Worm (Caenorhabditis elegans): ENCODE measurements around the gene gab-1.

Gene gab-1

ce11 chrIII:12807726-12808125 lies 28.2 kb upstream of the gab-1 start, which contains the start of gene BE10.3:
Gene BE10.3, plus strand, starts transcription at chrIII:12808026.
- TF ChIP-seq nhr-90 (tag; optimal IDR thresholded peaks at IDR 0.05; ENCODE audit: poor library complexity) (no peak), unc-30 (tag; optimal IDR thresholded peaks at IDR 0.05) (no peak), snu-23 (GFP tag; optimal IDR thresholded peaks at IDR 0.05) (no peak), blmp-1 (tag; optimal IDR thresholded peaks at IDR 0.05) (no peak)

ce11 chrIII:12806712-12807111 lies 27.2 kb upstream of the gab-1 start, which contains the start of gene BE10.5:
Gene BE10.5, minus strand, starts transcription at chrIII:12806812.
- no peak for TF ChIP-seq ceh-88 (GFP tag; IDR thresholded peaks at IDR 0.05)
- no peak for TF ChIP-seq fos-1 (tag; optimal IDR thresholded peaks at IDR 0.05)
- no peak for TF ChIP-seq ceh-90 (tag; optimal IDR thresholded peaks at IDR 0.05)
- no peak for TF ChIP-seq nhr-11 (tag; optimal IDR thresholded peaks at IDR 0.05)

ce11 chrIII:12800529-12800928 lies 21.0 kb upstream of the gab-1 start:
- peak; percentile 100 for TF ChIP-seq blmp-1 (tag; optimal IDR thresholded peaks at IDR 0.05)
- peak; percentile 0 for TF ChIP-seq nhr-20 (tag; optimal IDR thresholded peaks at IDR 0.05)
- TF ChIP-seq tbx-2 (tag; optimal IDR thresholded peaks at IDR 0.05), result no peak
- no peak for TF ChIP-seq tlp-1 (tag; optimal IDR thresholded peaks at IDR 0.05)
- TF ChIP-seq nhr-85 (tag), result peak; percentile 62

ce11 chrIII:12798469-12798868 lies 18.9 kb upstream of the gab-1 start, which contains the start of gene agmo-1:
Gene agmo-1, minus strand, starts transcription at chrIII:12798569.
- TF ChIP-seq nhr-237 (tag; optimal IDR thresholded peaks at IDR 0.05), result no peak
- TF ChIP-seq dpl-1 (GFP tag; optimal IDR thresholded peaks at IDR 0.05), result no peak
- TF ChIP-seq blmp-1 (tag; optimal IDR thresholded peaks at IDR 0.05), result peak; percentile 32
- no peak for TF ChIP-seq unc-130 (tag; optimal IDR thresholded peaks at IDR 0.05)
- TF ChIP-seq grh-1 (GFP tag; IDR thresholded peaks at IDR 0.05), result no peak

ce11 chrIII:12794200-12794599 lies 14.7 kb upstream of the gab-1 start:
- TF ChIP-seq fkh-8 (tag; optimal IDR thresholded peaks at IDR 0.05) (no peak), sptf-1 (tag; optimal IDR thresholded peaks at IDR 0.05) (no peak), C16A3.4 (tag; optimal IDR thresholded peaks at IDR 0.05) (no peak), efl-1 (optimal IDR thresholded peaks at IDR 0.05) (no peak), efl-1 (GFP tag; optimal IDR thresholded peaks at IDR 0.05 in 1 of 2) (no peak), irx-1 (tag; optimal IDR thresholded peaks at IDR 0.05) (no peak), xbp-1 (tag; optimal IDR thresholded peaks at IDR 0.05) (no peak), fkh-10 (GFP tag; optimal IDR thresholded peaks at IDR 0.05) (no peak)

- TF ChIP-seq jun-1 (tag; optimal IDR thresholded peaks at IDR 0.05), result no peak
- TF ChIP-seq egl-27 (tag; optimal IDR thresholded peaks at IDR 0.05), result no peak
- no peak for TF ChIP-seq lin-14 (GFP tag; optimal IDR thresholded peaks at IDR 0.05)
- TF ChIP-seq unc-98 (GFP tag; IDR thresholded peaks at IDR 0.05), result no peak
- no peak for TF ChIP-seq dsc-1 (tag; optimal IDR thresholded peaks at IDR 0.05)
- no peak for TF ChIP-seq tlp-1 (tag; optimal IDR thresholded peaks at IDR 0.05)
- TF ChIP-seq nhr-71 (tag; optimal IDR thresholded peaks at IDR 0.05), result no peak
- no peak for TF ChIP-seq sptf-1 (tag; optimal IDR thresholded peaks at IDR 0.05)
- TF ChIP-seq C16A3.4 (tag; optimal IDR thresholded peaks at IDR 0.05), result no peak
- no peak for TF ChIP-seq sup-37 (GFP tag; optimal IDR thresholded peaks at IDR 0.05)
- TF ChIP-seq xbp-1 (tag; optimal IDR thresholded peaks at IDR 0.05), result no peak
- no peak for TF ChIP-seq nhr-77 (tag; optimal IDR thresholded peaks at IDR 0.05)
- no peak for TF ChIP-seq aha-1 (tag; optimal IDR thresholded peaks at IDR 0.05)
- TF ChIP-seq skn-1 (tag; optimal IDR thresholded peaks at IDR 0.05), result no peak
- TF ChIP-seq efl-3 (GFP tag; optimal IDR thresholded peaks at IDR 0.05), result no peak
These were observed 9.9 kb upstream of the gab-1 start, which contains the start of gene BE10.1 for ce11 chrIII:12789420-12789819. Gene BE10.1, minus strand, starts transcription at chrIII:12789520.
